3 worm cellular contexts compared by ENCODE assay signal in genomic region chrX:4279294-4279782, ce11.
TF ChIP-seq lines count a peak whose summit lies in the region.

twk-28 (minus strand) TSS chrX:4279344.
ets-9 (plus strand) TSS chrX:4279703.

TF ChIP-seq in whole organism, L1 larva, 84 proteins besides CTCF, POLR2A, EP300 and RAD21:
- TF ChIP-seq rnt-1 (tag; optimal IDR thresholded peaks at IDR 0.05; lab: Kevin White, UChicago), result peak; percentile 30
- TF ChIP-seq nhr-85 (tag; lab: Kevin White, UChicago), result no peak
- no peak for TF ChIP-seq vab-15 (tag; optimal IDR thresholded peaks at IDR 0.05; lab: Kevin White, UChicago)
- no peak for TF ChIP-seq unc-62 (GFP tag; optimal IDR thresholded peaks at IDR 0.05; lab: Kevin White, UChicago)

TF ChIP-seq in whole organism, L4 larva, 104 proteins besides CTCF, POLR2A, EP300 and RAD21:
- TF ChIP-seq nhr-111 (GFP tag; optimal IDR thresholded peaks at IDR 0.05; lab: Kevin White, UChicago) (no peak), aha-1 (tag; lab: Kevin White, UChicago) (peak; percentile 89), unc-62 (GFP tag; optimal IDR thresholded peaks at IDR 0.05 in 1 of 2; lab: Kevin White, UChicago) (peak in 1 of 2 experiments; percentile 95), unc-62 (tag; optimal IDR thresholded peaks at IDR 0.05; lab: Kevin White, UChicago) (no peak)

TF ChIP-seq in whole organism, mixed stage, embryonic, 35 proteins besides CTCF, POLR2A, EP300 and RAD21:
- TF ChIP-seq unc-62 (GFP tag; optimal IDR thresholded peaks at IDR 0.05; lab: Kevin White, UChicago) (peak; percentile 36), hlh-1 (tag; optimal IDR thresholded peaks at IDR 0.05; lab: Kevin White, UChicago) (peak; percentile 88), ceh-83 (GFP tag; optimal IDR thresholded peaks at IDR 0.05; lab: Kevin White, UChicago) (no peak), cnd-1 (tag; optimal IDR thresholded peaks at IDR 0.05; lab: Kevin White, UChicago) (no peak), unc-120 (tag; optimal IDR thresholded peaks at IDR 0.05; lab: Kevin White, UChicago; ENCODE audit: poor library complexity, severe bottlenecking) (peak; percentile 47), ceh-43 (GFP tag; optimal IDR thresholded peaks at IDR 0.05; lab: Kevin White, UChicago) (no peak)

Comparison
In these comparisons a context has a peak if more than half of its experiments do, and no peak if none do; other contexts are left out.
1. Of the 29 proteins assayed by ChIP-seq in both whole organism, L4 larva and whole organism, L1 larva: peak only in whole organism, L4 larva: aha-1; only in whole organism, L1 larva: none; in both: none; in neither: 27; mixed calls (peak in some experiments, not most) for 1.